Fruit fly (Drosophila melanogaster): ENCODE results near the gene Syt1.

DNA sequence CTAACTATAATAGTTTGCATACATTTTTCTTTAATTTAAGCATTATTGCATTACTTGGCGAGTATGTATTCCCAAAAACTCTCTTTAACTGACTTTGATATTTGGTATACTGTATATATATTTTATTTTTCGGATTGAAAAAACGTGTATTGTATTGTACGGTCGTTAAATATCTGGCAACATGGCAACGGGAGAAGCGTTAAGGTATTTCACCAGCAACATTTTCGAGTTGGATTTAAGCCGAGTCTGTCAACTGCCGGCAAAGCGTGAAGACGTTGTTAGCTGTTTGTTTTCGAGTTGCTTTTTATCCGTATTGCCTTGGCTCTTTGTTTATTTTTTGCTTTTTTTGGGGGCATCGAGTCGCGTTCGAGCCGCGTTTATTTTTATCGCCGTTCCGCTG, 40.1 kb upstream of the Syt1 start, which contains the start of gene CG2975:
- TF ChIP-seq h (GFP tag; optimal IDR thresholded peaks at IDR 0.05): no peak
- no peak for TF ChIP-seq br (GFP tag; optimal IDR thresholded peaks at IDR 0.05)
- TF ChIP-seq GATAd (GFP tag; optimal IDR thresholded peaks at IDR 0.05): no peak
- no peak for TF ChIP-seq Abd-B (GFP tag; optimal IDR thresholded peaks at IDR 0.05)
- no peak for TF ChIP-seq jim (GFP tag; optimal IDR thresholded peaks at IDR 0.05)
- TF ChIP-seq CG9705 (GFP tag; optimal IDR thresholded peaks at IDR 0.05): no peak
- no peak for TF ChIP-seq CrebA (GFP tag; optimal IDR thresholded peaks at IDR 0.05; ENCODE audit: borderline replicate concordance)
- no peak for TF ChIP-seq sv (GFP tag; optimal IDR thresholded peaks at IDR 0.05)

All from whole organism, wandering third instar larva.